Worm (Caenorhabditis elegans): ENCODE results near the gene R08D7.4.

DNA sequence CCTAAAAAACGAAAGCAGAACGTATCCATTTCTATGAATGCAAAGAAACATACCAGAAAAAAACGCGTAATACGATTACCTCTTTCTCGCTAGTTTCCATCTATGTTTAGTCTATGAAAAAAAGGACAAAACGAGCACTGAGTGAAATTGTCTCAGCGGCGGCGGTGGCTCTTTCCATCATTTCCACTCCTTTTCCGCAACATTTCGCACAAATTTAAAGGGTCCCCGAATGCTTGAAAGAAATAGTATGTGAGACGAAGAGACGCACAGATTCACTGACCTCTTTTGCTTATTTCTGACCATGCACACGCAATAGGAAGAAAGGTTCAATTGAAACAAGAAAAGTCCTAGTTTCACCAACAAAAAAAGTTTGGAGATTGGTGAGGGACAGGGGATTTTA, 25.4 kb upstream of the R08D7.4 start:
- TF ChIP-seq unc-62 (GFP tag; optimal IDR thresholded peaks at IDR 0.05) (no peak), F37B4.10 (GFP tag; IDR thresholded peaks at IDR 0.05) (no peak), unc-130 (GFP tag; optimal IDR thresholded peaks at IDR 0.05) (no peak), attf-6 (GFP tag; IDR thresholded peaks at IDR 0.05) (no peak), ceh-79 (tag; optimal IDR thresholded peaks at IDR 0.05) (no peak), nhr-120 (GFP tag; IDR thresholded peaks at IDR 0.05) (no peak), snpc-1.1 (tag; optimal IDR thresholded peaks at IDR 0.05; ENCODE audit: insufficient read depth) (no peak), F57A8.1 (GFP tag; optimal IDR thresholded peaks at IDR 0.05) (no peak), bed-2 (GFP tag; IDR thresholded peaks at IDR 0.05) (no peak), nhr-90 (tag; optimal IDR thresholded peaks at IDR 0.05) (no peak), rpc-1 (optimal IDR thresholded peaks at IDR 0.05) (no peak), rpc-1 (tag; optimal IDR thresholded peaks at IDR 0.05) (no peak), tbp1 (GFP tag; optimal IDR thresholded peaks at IDR 0.05) (no peak), aptf-2 (GFP tag; conservative IDR thresholded peaks at IDR 0.05) (no peak)

Measured in whole organism, young adult.